Worm (Caenorhabditis elegans) whole organism, L4/young adult: ENCODE measurements around the gene bath-46.

Source experiments
- dao-5 ChIP-seq: sonication (generic microtip); optimal IDR thresholded peaks from 2 replicates; lab custom pipeline; 2016; ENCODE audit warnings: missing genotype, missing genetic modification characterization, moderate library complexity, missing compliant biosample characterization
- him-1 ChIP-seq: sonication (generic microtip); optimal IDR thresholded peaks from 2 replicates; lab custom pipeline; 2016; ENCODE audit warnings: missing genotype, missing genetic modification reagents, missing genetic modification characterization, missing compliant biosample characterization

DNA sequence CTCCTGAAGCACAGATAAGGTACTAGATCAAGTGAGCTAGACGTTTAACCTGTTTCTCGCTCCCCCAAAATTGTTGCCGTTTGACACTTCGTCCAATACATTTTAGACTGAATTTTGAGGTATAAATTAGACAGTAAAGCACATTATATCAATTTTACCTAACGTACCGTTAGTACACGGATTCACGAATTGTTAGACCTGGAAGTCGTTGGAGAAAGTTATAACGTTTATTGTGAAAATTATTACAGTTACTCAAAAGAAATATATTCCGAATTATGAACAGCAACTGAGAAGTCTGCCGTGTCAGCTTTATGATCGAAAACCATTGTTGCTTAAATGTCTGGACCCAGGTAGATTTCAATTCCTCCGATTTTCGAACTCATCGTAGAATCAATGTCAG is 36.9 kb upstream of the bath-46 start:
- TF ChIP-seq him-1 (tag; lab: Kevin White, UChicago), result no peak
- TF ChIP-seq dao-5 (tag; lab: Kevin White, UChicago), result no peak
